Fruit fly (Drosophila melanogaster): ENCODE results near the gene CG14132.

Gene CG14132

dm6 chr3L:11696294-11697116 is 18.6 kb downstream of the CG14132 start, which contains the start of gene Dph1 (continued):
- peak; percentile 88 for TF ChIP-seq CG10979 (tag; optimal IDR thresholded peaks at IDR 0.05)
- no peak for TF ChIP-seq hbn (GFP tag; IDR thresholded peaks at IDR 0.05; ENCODE audit: partially characterized antibody)
- TF ChIP-seq NFAT (GFP tag; IDR thresholded peaks at IDR 0.05) = peak; percentile 85; the same call in 1 of the 2 replicates
- TF ChIP-seq sr (GFP tag; IDR thresholded peaks at IDR 0.05) = no peak; the same call in 1 of the 3 replicates
- TF ChIP-seq CG10654 (GFP tag; optimal IDR thresholded peaks at IDR 0.05) = peak; percentile 77
- TF ChIP-seq cas (GFP tag; IDR thresholded peaks at IDR 0.05) = peak; percentile 66
- peak; percentile 76; the same call in 1 of the 3 replicates for TF ChIP-seq CG7357 (GFP tag; IDR thresholded peaks at IDR 0.05)
- peak; percentile 72 for TF ChIP-seq CG5180 (GFP tag; optimal IDR thresholded peaks at IDR 0.05)
- no peak for TF ChIP-seq hb (GFP tag; IDR thresholded peaks at IDR 0.05; ENCODE audit: partially characterized antibody)
- TF ChIP-seq CG6683 (GFP tag; optimal IDR thresholded peaks at IDR 0.05) = peak; percentile 55
- TF ChIP-seq Mad (GFP tag; optimal IDR thresholded peaks at IDR 0.05) = peak; percentile 84
- TF ChIP-seq ap (GFP tag; IDR thresholded peaks at IDR 0.05) = peak; percentile 83
- TF ChIP-seq tap (tag; optimal IDR thresholded peaks at IDR 0.05) = peak; percentile 82
- TF ChIP-seq CG15011 (GFP tag; optimal IDR thresholded peaks at IDR 0.05) = peak; percentile 38
- peak; percentile 54 for TF ChIP-seq CG10543 (GFP tag; optimal IDR thresholded peaks at IDR 0.05)
- peak; percentile 49; the same call in 1 of the 2 replicates for TF ChIP-seq Oaz (GFP tag; IDR thresholded peaks at IDR 0.05)
- peak; percentile 86 for TF ChIP-seq CG32767 (GFP tag; IDR thresholded peaks at IDR 0.05)
- peak; percentile 84 for TF ChIP-seq Fer1 (GFP tag; optimal IDR thresholded peaks at IDR 0.05)
- peak; percentile 98 for TF ChIP-seq Med (GFP tag)
- TF ChIP-seq Rfx (GFP tag; IDR thresholded peaks at IDR 0.05) = peak; percentile 83
- no peak for TF ChIP-seq h (optimal IDR thresholded peaks at IDR 0.05)
- no peak for TF ChIP-seq Doc2 (GFP tag; IDR thresholded peaks at IDR 0.05)
- TF ChIP-seq ro (GFP tag; IDR thresholded peaks at IDR 0.05) = 0 out of 2 replicates have a peak, but pooled peaks have one; percentile 20
- peak; percentile 69 for TF ChIP-seq CG3838 (GFP tag; optimal IDR thresholded peaks at IDR 0.05)
- peak; percentile 71 for TF ChIP-seq CG16863 (GFP tag; optimal IDR thresholded peaks at IDR 0.05)
- peak; percentile 96 for TF ChIP-seq CG10267 (tag; optimal IDR thresholded peaks at IDR 0.05)
- peak; percentile 87 for TF ChIP-seq sim (GFP tag; IDR thresholded peaks at IDR 0.05)
- peak; percentile 14 for TF ChIP-seq Lhr (GFP tag; optimal IDR thresholded peaks at IDR 0.05)
- peak; percentile 88 for TF ChIP-seq scrt (GFP tag; optimal IDR thresholded peaks at IDR 0.05)
- TF ChIP-seq CG10274 (GFP tag; optimal IDR thresholded peaks at IDR 0.05) = peak; percentile 40
- peak; percentile 36 for TF ChIP-seq Sry-β (GFP tag; optimal IDR thresholded peaks at IDR 0.05)
- peak; percentile 78; the same call in 2 of the 3 replicates for TF ChIP-seq ase (GFP tag; IDR thresholded peaks at IDR 0.05)
- peak; percentile 70 for TF ChIP-seq onecut (GFP tag; IDR thresholded peaks at IDR 0.05)
- peak; percentile 82 for TF ChIP-seq CG7556 (GFP tag; optimal IDR thresholded peaks at IDR 0.05)
- TF ChIP-seq ab (GFP tag; optimal IDR thresholded peaks at IDR 0.05) = peak; percentile 77
- peak; percentile 69 for TF ChIP-seq wdn (GFP tag; IDR thresholded peaks at IDR 0.05)
- TF ChIP-seq CG15073 (GFP tag; optimal IDR thresholded peaks at IDR 0.05) = no peak
- TF ChIP-seq Ets65A (GFP tag) = peak; percentile 97
- peak; percentile 2 for TF ChIP-seq ash1 (GFP tag; optimal IDR thresholded peaks at IDR 0.05)
- peak; percentile 78 for TF ChIP-seq grau (tag; optimal IDR thresholded peaks at IDR 0.05)
- TF ChIP-seq CG12219 (GFP tag; optimal IDR thresholded peaks at IDR 0.05) = peak; percentile 89
- peak; percentile 15; the same call in 1 of the 3 replicates for TF ChIP-seq Doc3 (GFP tag; IDR thresholded peaks at IDR 0.05; ENCODE audit: partially characterized antibody)
- peak; percentile 48 for TF ChIP-seq ac (GFP tag; optimal IDR thresholded peaks at IDR 0.05)
- no peak for TF ChIP-seq zen2 (GFP tag; IDR thresholded peaks at IDR 0.05; ENCODE audit: partially characterized antibody)
- peak; percentile 79; the same call in 2 of the 3 replicates for TF ChIP-seq otp (GFP tag; IDR thresholded peaks at IDR 0.05)
- TF ChIP-seq sisA (GFP tag; IDR thresholded peaks at IDR 0.05) = peak; percentile 78
- TF ChIP-seq CG1602 (GFP tag; optimal IDR thresholded peaks at IDR 0.05) = peak; percentile 39
- TF ChIP-seq Chrac-16 (GFP tag; optimal IDR thresholded peaks at IDR 0.05) = peak; percentile 82
- peak; percentile 76 for TF ChIP-seq D19A (tag; optimal IDR thresholded peaks at IDR 0.05)

Measured in whole organism, embryonic.